Worm (Caenorhabditis elegans) whole organism, L4/young adult: ENCODE results near the gene F40G12.11.

Experiments used
- W03F9.2 ChIP-seq: fragments of 150-350 bp; optimal IDR thresholded peaks from 2 replicates; lab custom pipeline; 2014; ENCODE audit warnings: missing biosample characterization, missing genetic modification characterization
- dao-5 ChIP-seq: sonication (generic microtip); optimal IDR thresholded peaks from 2 replicates; lab custom pipeline; 2016; ENCODE audit warnings: missing genotype, missing genetic modification characterization, moderate library complexity, missing compliant biosample characterization
- him-1 ChIP-seq: sonication (generic microtip); optimal IDR thresholded peaks from 2 replicates; lab custom pipeline; 2016; ENCODE audit warnings: missing genotype, missing genetic modification reagents, missing genetic modification characterization, missing compliant biosample characterization

- TF ChIP-seq him-1 (tag; lab: Kevin White, UChicago) (no peak), W03F9.2 (no peak), dao-5 (no peak)
Observed at ce11 chrV:14240694-14241201, 45.2 kb upstream of the F40G12.11 start, which contains the start of gene K02E11.10.
